Worm (Caenorhabditis elegans) whole organism, L3 larva: ENCODE measurements around the gene T02H6.5.

Experiments used
- aly-2 ChIP-seq: fragments of 150-350 bp; optimal IDR thresholded peaks from 2 replicates; lab custom pipeline; 2014; ENCODE audit warnings: missing biosample characterization, missing genetic modification characterization
- egl-5 ChIP-seq: fragments of 150-350 bp; optimal IDR thresholded peaks from 2 replicates; lab custom pipeline; 2017; ENCODE audit warnings: missing biosample characterization, missing genetic modification reagents, missing genetic modification characterization, inconsistent platforms
- fos-1 ChIP-seq: fragments of 150-350 bp; optimal IDR thresholded peaks from 2 replicates; lab custom pipeline; 2014; ENCODE audit warnings: missing biosample characterization, missing genetic modification characterization
- hmg-11 ChIP-seq: sonication (generic microtip); optimal IDR thresholded peaks from 2 replicates; lab custom pipeline; 2016; ENCODE audit warnings: missing genetic modification characterization, missing compliant biosample characterization
- nfya-1 ChIP-seq: sonication (generic microtip); optimal IDR thresholded peaks from 2 replicates; lab custom pipeline; 2017; ENCODE audit warnings: missing genetic modification characterization, mild to moderate bottlenecking, missing compliant biosample characterization, antibody characterized with exemption, moderate library complexity; ENCODE audit not compliant: insufficient read depth
- nhr-12 ChIP-seq: fragments of 150-350 bp; optimal IDR thresholded peaks from 2 replicates; lab custom pipeline; 2014; ENCODE audit warnings: missing biosample characterization, missing genetic modification characterization
- nhr-23 ChIP-seq: fragments of 150-350 bp; optimal IDR thresholded peaks from 2 replicates; lab custom pipeline; 2014; ENCODE audit warnings: missing biosample characterization, missing genetic modification reagents, missing genetic modification characterization
- nhr-77 ChIP-seq: fragments of 150-350 bp; optimal IDR thresholded peaks from 2 replicates; lab custom pipeline; 2014; ENCODE audit warnings: missing biosample characterization, missing genetic modification characterization
- pha-4 ChIP-seq: fragments of 150-350 bp; optimal IDR thresholded peaks from 2 replicates; lab custom pipeline; 2014; ENCODE audit warnings: missing biosample characterization, missing genetic modification reagents, missing genetic modification characterization
- snpc-4 ChIP-seq: fragments of 150-350 bp; optimal IDR thresholded peaks from 2 replicates; lab custom pipeline; 2014; ENCODE audit warnings: missing biosample characterization, missing genetic modification characterization
- unc-39 ChIP-seq: sonication (generic microtip); optimal IDR thresholded peaks from 4 replicates; lab custom pipeline; 2017; ENCODE audit warnings: missing biosample characterization, missing genetic modification characterization
- unc-62 ChIP-seq: fragments of 150-350 bp; sonication (generic microtip); optimal IDR thresholded peaks from 4 replicates; lab custom pipeline; 2014; ENCODE audit warnings: missing biosample characterization, missing genetic modification reagents, missing genetic modification characterization
- ztf-11 ChIP-seq: fragments of 150-350 bp; optimal IDR thresholded peaks from 2 replicates; lab custom pipeline; 2014; ENCODE audit warnings: missing biosample characterization, missing genetic modification characterization

DNA sequence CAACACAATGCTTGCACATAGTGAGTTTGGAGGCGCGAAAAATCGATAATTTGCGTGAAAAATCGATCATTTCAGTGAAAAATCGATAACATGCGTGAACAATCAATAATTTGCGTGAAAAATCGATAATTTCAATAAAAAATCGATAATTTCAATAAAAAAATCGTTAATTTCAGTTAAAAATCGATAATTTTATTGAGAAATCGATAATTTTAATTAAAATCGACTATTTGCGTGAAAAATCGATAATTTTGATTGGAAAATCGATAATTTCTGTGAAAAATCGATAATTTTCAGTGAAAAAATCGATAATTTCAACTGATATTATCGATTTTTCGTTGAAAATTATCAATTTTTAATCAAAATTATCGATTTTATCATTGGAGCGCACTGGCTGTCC, 39.1 kb downstream of the T02H6.5 start:
- TF ChIP-seq unc-39 (no peak), unc-62 (GFP tag; lab: Kevin White, UChicago) (no peak), fos-1 (tag; lab: Kevin White, UChicago) (no peak), nfya-1 (tag; lab: Kevin White, UChicago) (no peak), aly-2 (tag; lab: Kevin White, UChicago) (no peak), nhr-77 (no peak), egl-5 (tag; lab: Kevin White, UChicago) (no peak), pha-4 (tag; lab: Kevin White, UChicago) (no peak), ztf-11 (tag; lab: Kevin White, UChicago) (no peak), snpc-4 (tag; lab: Kevin White, UChicago) (no peak), nhr-23 (tag; lab: Kevin White, UChicago) (no peak), hmg-11 (no peak), nhr-12 (tag; lab: Kevin White, UChicago) (no peak)
